Fruit fly (Drosophila melanogaster) whole organism, prepupa: ENCODE data around the gene CG12099.

Experiments
- OdsH ChIP-seq: fragments of 200-800 bp; sonication (Bioruptor generic); optimal IDR thresholded peaks from 3 replicates; lab custom pipeline; 2016; ENCODE audit warnings: missing biosample characterization, missing genetic modification characterization
- fd59A ChIP-seq: fragments of 200-800 bp; sonication (Bioruptor generic); optimal IDR thresholded peaks from 2 replicates; lab custom pipeline; 2017; ENCODE audit warnings: missing biosample characterization, mild to moderate bottlenecking, missing genetic modification characterization, missing genetic modification reagents

DNA sequence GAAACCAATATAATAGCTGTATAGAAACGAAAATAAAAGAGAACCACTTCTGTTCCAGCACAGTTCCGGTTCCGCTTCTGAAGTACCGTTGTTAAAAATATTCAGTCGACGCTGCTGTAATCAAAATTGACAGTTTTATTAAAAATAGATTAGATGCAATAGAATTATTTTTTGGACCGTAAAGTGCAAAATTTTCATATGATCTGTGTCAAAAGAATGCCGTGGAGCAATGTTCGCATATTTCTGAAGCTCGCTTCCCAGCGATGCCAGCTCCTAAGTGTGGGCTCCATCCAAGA lies 44.5 kb upstream of the CG12099 start, which contains the start of the genes CG18170 and CG33791:
- TF ChIP-seq OdsH (GFP tag; lab: Kevin White, UChicago) (no peak), fd59A (no peak)
